Worm (Caenorhabditis elegans): Measurements from ENCODE around the gene F20G2.1.
A peak's percentile ranks its signal among the peaks of the same experiment; 100 is the strongest.

DNA sequence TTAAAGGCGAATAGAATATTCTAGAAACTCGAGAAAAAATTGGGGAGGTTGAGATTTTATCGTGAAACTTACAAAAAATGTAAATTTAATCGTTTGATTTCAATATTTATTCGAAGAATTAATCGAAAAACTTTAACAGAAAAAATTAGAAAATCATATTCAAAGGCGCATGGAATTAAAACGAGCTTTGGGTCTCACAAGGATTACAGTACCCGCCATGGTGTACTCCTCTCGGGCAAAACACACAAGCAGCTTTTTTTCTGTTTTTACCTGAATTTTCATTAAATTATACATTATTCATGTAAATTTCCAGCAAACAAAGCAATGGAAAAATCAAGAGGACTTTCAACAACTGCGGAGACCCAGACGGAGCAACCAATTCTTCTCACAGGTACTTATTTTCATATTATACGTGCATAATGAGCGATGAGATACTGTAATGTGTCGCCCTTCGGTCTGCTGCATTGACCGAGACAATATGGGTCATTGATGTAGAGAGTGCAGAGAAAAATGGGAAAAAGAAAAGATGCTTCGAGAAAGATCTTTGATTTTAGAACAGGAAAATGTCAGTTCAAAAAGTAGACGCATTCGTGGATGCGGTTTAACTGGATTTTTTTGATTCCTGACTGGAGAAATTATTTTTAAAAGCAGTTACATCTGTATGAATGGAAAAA lies 34.0 kb upstream of the F20G2.1 start, which contains the start of the genes F53C11.4 and F53C11.5:
- TF ChIP-seq egl-44 (GFP tag; IDR thresholded peaks at IDR 0.05) (no peak), tbx-9 (tag; optimal IDR thresholded peaks at IDR 0.05; ENCODE audit: borderline replicate concordance) (no peak), snpc-4 (GFP tag; optimal IDR thresholded peaks at IDR 0.05) (peak; percentile 20), snpc-4 (tag; optimal IDR thresholded peaks at IDR 0.05) (peak in 2 of 4 experiments; percentile 18 to 42), C06A6.2 (GFP tag; conservative IDR thresholded peaks at IDR 0.05) (no peak), ztf-28 (GFP tag; IDR thresholded peaks at IDR 0.05) (no peak), ama-1 (optimal IDR thresholded peaks at IDR 0.05) (no peak), ama-1 (GFP tag; optimal IDR thresholded peaks at IDR 0.05) (no peak)

Measured in whole organism, young adult.